Worm (Caenorhabditis elegans) whole organism, L4 larva: ENCODE results near the gene Y97E10AR.4.

Source experiments
- dmd-9 ChIP-seq: fragments of 200-800 bp; sonication (Bioruptor generic); IDR thresholded peaks from 2 replicates; pipeline ENCODE4 v1.3.6; 2022; ENCODE audit warnings: missing genetic modification reagents, missing genetic modification characterization, missing compliant biosample characterization
- nhr-10 ChIP-seq: fragments of 150-350 bp; optimal IDR thresholded peaks from 2 replicates; lab custom pipeline; 2014; ENCODE audit warnings: missing biosample characterization, missing genetic modification characterization
- snpc-4 ChIP-seq: fragments of 150-350 bp; optimal IDR thresholded peaks from 2 replicates; lab custom pipeline; 2014; ENCODE audit warnings: missing biosample characterization, missing genetic modification characterization
- unc-39 ChIP-seq: sonication (generic microtip); optimal IDR thresholded peaks from 2 replicates; lab custom pipeline; 2017; ENCODE audit warnings: missing biosample characterization, missing genetic modification characterization

ce11 chrV:8026343-8026742, 16.3 kb upstream of the Y97E10AR.4 start, which contains the start of gene F43H9.4:
- TF ChIP-seq nhr-10 (tag; lab: Kevin White, UChicago) (no peak), dmd-9 (GFP tag; lab: Robert Waterston, UW) (no peak), snpc-4 (no peak), unc-39 (tag; lab: Kevin White, UChicago) (no peak)
